Worm (Caenorhabditis elegans) whole organism, young adult: ENCODE results near the gene Y22D7AL.7.

Source experiments
- B0019.2 ChIP-seq: fragments of 200-800 bp; sonication (Bioruptor generic); conservative IDR thresholded peaks from 2 replicates; pipeline ENCODE4 v1.3.6; 2022; ENCODE audit warnings: missing genetic modification reagents, missing genetic modification characterization, missing compliant biosample characterization
- C06A6.2 ChIP-seq: fragments of 200-800 bp; sonication (Bioruptor generic); conservative IDR thresholded peaks from 2 replicates; pipeline ENCODE4 v1.3.6; 2022; ENCODE audit warnings: missing genetic modification characterization, missing compliant biosample characterization
- C17E4.6 ChIP-seq: fragments of 200-800 bp; sonication (Bioruptor generic); IDR thresholded peaks from 2 replicates; pipeline ENCODE4 v1.3.6; 2022; ENCODE audit warnings: missing genetic modification reagents, missing genetic modification characterization, missing compliant biosample characterization
- D2030.7 ChIP-seq: fragments of 200-800 bp; sonication (Bioruptor generic); IDR thresholded peaks from 2 replicates; pipeline ENCODE4 v1.3.6; 2022; ENCODE audit warnings: missing genetic modification reagents, missing genetic modification characterization, missing compliant biosample characterization
- F33H1.4 ChIP-seq: fragments of 200-800 bp; sonication (Bioruptor generic); IDR thresholded peaks from 2 replicates; pipeline ENCODE4 v1.3.6; 2022; ENCODE audit warnings: missing genetic modification reagents, missing genetic modification characterization, missing compliant biosample characterization
- F37B4.10 ChIP-seq: fragments of 200-800 bp; sonication (Bioruptor generic); IDR thresholded peaks from 2 replicates; pipeline ENCODE4 v1.3.6; 2022; ENCODE audit warnings: missing genetic modification characterization, missing compliant biosample characterization
- F52B5.7 ChIP-seq: sonication (generic microtip); optimal IDR thresholded peaks from 2 replicates; lab custom pipeline; 2016; ENCODE audit warnings: mild to moderate bottlenecking, missing genetic modification characterization, missing compliant biosample characterization
- T07F8.4 ChIP-seq: sonication (generic microtip); optimal IDR thresholded peaks from 2 replicates; lab custom pipeline; 2016; ENCODE audit warnings: mild to moderate bottlenecking, missing genetic modification characterization, moderate library complexity, missing compliant biosample characterization
- Y53G8AR.9 ChIP-seq: fragments of 200-800 bp; sonication (Bioruptor generic); conservative IDR thresholded peaks from 2 replicates; pipeline ENCODE4 v1.3.6; 2022; ENCODE audit warnings: missing genetic modification reagents, missing genetic modification characterization, missing compliant biosample characterization
- Y79H2A.3 ChIP-seq: fragments of 200-800 bp; sonication (Bioruptor generic); conservative IDR thresholded peaks from 2 replicates; pipeline ENCODE4 v1.3.6; 2022; ENCODE audit warnings: missing genetic modification reagents, missing genetic modification characterization, missing compliant biosample characterization
- ZK185.1 ChIP-seq: sonication (generic microtip); optimal IDR thresholded peaks from 2 replicates; lab custom pipeline; 2016; ENCODE audit warnings: mild to moderate bottlenecking, missing genetic modification characterization, missing compliant biosample characterization; ENCODE audit not compliant: poor library complexity, severe bottlenecking
- akir-1 ChIP-seq: fragments of 200-800 bp; sonication (Bioruptor generic); optimal IDR thresholded peaks from 2 replicates; lab custom pipeline; 2018; ENCODE audit warnings: mild to moderate bottlenecking, missing genetic modification characterization, moderate library complexity, missing compliant biosample characterization
- ama-1 ChIP-seq, 3 experiments: fragments of 150-350 bp in 1 of 3; sonication (generic microtip) in 2 of 3; optimal IDR thresholded peaks; 2 replicates each; lab custom pipeline; 2014 to 2018; ENCODE audit warnings: missing biosample characterization in 2 of 3, missing genetic modification characterization in 2 of 3, missing genetic modification reagents in 2 of 3
- aptf-2 ChIP-seq: fragments of 200-800 bp; sonication (Bioruptor generic); conservative IDR thresholded peaks from 2 replicates; pipeline ENCODE4 v1.3.6; 2022; ENCODE audit warnings: missing genetic modification reagents, missing genetic modification characterization, missing compliant biosample characterization
- aptf-3 ChIP-seq: fragments of 200-800 bp; sonication (Bioruptor generic); IDR thresholded peaks from 2 replicates; pipeline ENCODE4 v1.3.6; 2022; ENCODE audit warnings: missing genetic modification characterization, missing compliant biosample characterization
- bed-1 ChIP-seq: fragments of 200-800 bp; sonication (Bioruptor generic); IDR thresholded peaks from 2 replicates; pipeline ENCODE4 v1.3.6; 2022; ENCODE audit warnings: missing genetic modification reagents, missing genetic modification characterization, missing compliant biosample characterization
- ccch-3 ChIP-seq: fragments of 200-800 bp; sonication (Bioruptor generic); optimal IDR thresholded peaks from 2 replicates; lab custom pipeline; 2018; ENCODE audit warnings: mild to moderate bottlenecking, missing genetic modification characterization, missing compliant biosample characterization
- ceh-79 ChIP-seq: sonication (generic microtip); optimal IDR thresholded peaks from 2 replicates; lab custom pipeline; 2017; ENCODE audit warnings: mild to moderate bottlenecking, missing genetic modification characterization, missing compliant biosample characterization
- die-1 ChIP-seq: sonication (generic microtip); optimal IDR thresholded peaks from 2 replicates; lab custom pipeline; 2016; ENCODE audit warnings: missing genotype, mild to moderate bottlenecking, missing genetic modification characterization, missing compliant biosample characterization
- egl-44 ChIP-seq: fragments of 200-800 bp; sonication (Bioruptor generic); IDR thresholded peaks from 2 replicates; pipeline ENCODE4 v1.3.6; 2022; ENCODE audit warnings: missing genetic modification reagents, missing genetic modification characterization, missing compliant biosample characterization
- egrh-3 ChIP-seq: fragments of 200-800 bp; sonication (Bioruptor generic); IDR thresholded peaks from 2 replicates; pipeline ENCODE4 v1.3.6; 2022; ENCODE audit warnings: missing genetic modification reagents, missing genetic modification characterization, missing compliant biosample characterization
- fkh-3 ChIP-seq: sonication (generic microtip); optimal IDR thresholded peaks from 2 replicates; lab custom pipeline; 2016; ENCODE audit warnings: mild to moderate bottlenecking, missing genetic modification characterization, missing compliant biosample characterization
- gei-17 ChIP-seq: fragments of 200-800 bp; sonication (Bioruptor generic); optimal IDR thresholded peaks from 2 replicates; lab custom pipeline; 2018; ENCODE audit warnings: mild to moderate bottlenecking, missing genetic modification characterization, missing compliant biosample characterization
- hlh-12 ChIP-seq: sonication (generic microtip); optimal IDR thresholded peaks from 2 replicates; lab custom pipeline; 2016; ENCODE audit warnings: missing genetic modification characterization, missing compliant biosample characterization
- hlh-26 ChIP-seq: fragments of 200-800 bp; sonication (Bioruptor generic); conservative IDR thresholded peaks from 2 replicates; pipeline ENCODE4 v1.3.6; 2022; ENCODE audit warnings: missing genetic modification reagents, missing genetic modification characterization, missing compliant biosample characterization
- lag-1 ChIP-seq: fragments of 200-800 bp; sonication (Bioruptor generic); IDR thresholded peaks from 2 replicates; pipeline ENCODE4 v1.3.6; 2022; ENCODE audit warnings: missing genetic modification reagents, missing genetic modification characterization, missing compliant biosample characterization
- let-607 ChIP-seq, 2 experiments: fragments of 200-800 bp in 1 of 2; sonication (Bioruptor generic) in 1 of 2; sonication (generic microtip) in 1 of 2; optimal IDR thresholded peaks; 2 replicates each; lab custom pipeline; 2016 to 2018; ENCODE audit warnings: mild to moderate bottlenecking in 2 of 2, missing compliant biosample characterization in 2 of 2, missing genetic modification characterization in 2 of 2, moderate library complexity in 2 of 2, missing genotype in 1 of 2
- lin-35 ChIP-seq, 3 experiments: fragments of 150-350 bp in 2 of 3; sonication (generic microtip) in 1 of 3; optimal IDR thresholded peaks; 2 replicates each; lab custom pipeline; 2014 to 2018; ENCODE audit warnings: missing biosample characterization in 3 of 3, missing genetic modification characterization in 3 of 3, missing genetic modification reagents in 3 of 3
- lsl-1 ChIP-seq: fragments of 200-800 bp; sonication (Bioruptor generic); optimal IDR thresholded peaks from 2 replicates; lab custom pipeline; 2018; ENCODE audit warnings: mild to moderate bottlenecking, missing genetic modification characterization, moderate library complexity, missing compliant biosample characterization
- madf-10 ChIP-seq: sonication (generic microtip); optimal IDR thresholded peaks from 2 replicates; lab custom pipeline; 2016; ENCODE audit warnings: mild to moderate bottlenecking, missing genetic modification characterization, missing compliant biosample characterization
- madf-3 ChIP-seq: fragments of 200-800 bp; sonication (Bioruptor generic); IDR thresholded peaks from 2 replicates; pipeline ENCODE4 v1.3.6; 2022; ENCODE audit warnings: missing genetic modification reagents, missing genetic modification characterization, missing compliant biosample characterization
- madf-6 ChIP-seq: fragments of 200-800 bp; sonication (Bioruptor generic); IDR thresholded peaks from 2 replicates; pipeline ENCODE4 v1.3.6; 2022; ENCODE audit warnings: missing genetic modification reagents, missing genetic modification characterization, missing compliant biosample characterization
- mes-4 ChIP-seq: sonication (generic microtip); optimal IDR thresholded peaks from 2 replicates; lab custom pipeline; 2016; ENCODE audit warnings: missing genotype, missing genetic modification characterization, missing compliant biosample characterization
- nfya-1 ChIP-seq: sonication (generic microtip); optimal IDR thresholded peaks from 2 replicates; lab custom pipeline; 2017; ENCODE audit warnings: antibody characterized with exemption, missing compliant biosample characterization, missing genetic modification characterization, borderline replicate concordance; ENCODE audit not compliant: insufficient read depth
- nhr-120 ChIP-seq: fragments of 200-800 bp; sonication (Bioruptor generic); IDR thresholded peaks from 2 replicates; pipeline ENCODE4 v1.3.6; 2022; ENCODE audit warnings: missing genetic modification characterization, missing compliant biosample characterization
- nhr-27 ChIP-seq: fragments of 200-800 bp; sonication (Bioruptor generic); optimal IDR thresholded peaks from 2 replicates; lab custom pipeline; 2018; ENCODE audit warnings: mild to moderate bottlenecking, missing genetic modification characterization, moderate library complexity, missing compliant biosample characterization
- pha-4 ChIP-seq: fragments of 150-350 bp; sonication (generic microtip); optimal IDR thresholded peaks from 2 replicates; lab custom pipeline; 2014; ENCODE audit warnings: missing biosample characterization, missing genetic modification reagents, missing genetic modification characterization
- rcor-1 ChIP-seq: fragments of 200-800 bp; sonication (Bioruptor generic); IDR thresholded peaks from 2 replicates; pipeline ENCODE4 v1.3.6; 2022; ENCODE audit warnings: missing genetic modification reagents, missing genetic modification characterization, missing compliant biosample characterization
- repo-1 ChIP-seq: sonication (generic microtip); optimal IDR thresholded peaks from 2 replicates; lab custom pipeline; 2017; ENCODE audit warnings: mild to moderate bottlenecking, missing genetic modification characterization, missing compliant biosample characterization
- snpc-1.1 ChIP-seq: sonication (generic microtip); optimal IDR thresholded peaks from 2 replicates; lab custom pipeline; 2017; ENCODE audit warnings: missing genetic modification characterization, mild to moderate bottlenecking, missing compliant biosample characterization, antibody characterized with exemption, moderate library complexity, missing genotype, missing genetic modification reagents; ENCODE audit not compliant: insufficient read depth
- tbx-9 ChIP-seq: sonication (generic microtip); optimal IDR thresholded peaks from 2 replicates; lab custom pipeline; 2016; ENCODE audit warnings: borderline replicate concordance, missing genetic modification characterization, inconsistent platforms, missing compliant biosample characterization
- tlf-1 ChIP-seq: fragments of 200-800 bp; sonication (Bioruptor generic); optimal IDR thresholded peaks from 2 replicates; lab custom pipeline; 2018; ENCODE audit warnings: mild to moderate bottlenecking, missing genetic modification characterization, missing compliant biosample characterization
- unc-62 ChIP-seq: fragments of 150-350 bp; optimal IDR thresholded peaks from 2 replicates; lab custom pipeline; 2014; ENCODE audit warnings: missing biosample characterization, missing genetic modification reagents, missing genetic modification characterization
- ztf-3 ChIP-seq: fragments of 200-800 bp; sonication (Bioruptor generic); optimal IDR thresholded peaks from 2 replicates; lab custom pipeline; 2018; ENCODE audit warnings: mild to moderate bottlenecking, missing genetic modification characterization, missing compliant biosample characterization

The Y22D7AL.7 gene

DNA sequence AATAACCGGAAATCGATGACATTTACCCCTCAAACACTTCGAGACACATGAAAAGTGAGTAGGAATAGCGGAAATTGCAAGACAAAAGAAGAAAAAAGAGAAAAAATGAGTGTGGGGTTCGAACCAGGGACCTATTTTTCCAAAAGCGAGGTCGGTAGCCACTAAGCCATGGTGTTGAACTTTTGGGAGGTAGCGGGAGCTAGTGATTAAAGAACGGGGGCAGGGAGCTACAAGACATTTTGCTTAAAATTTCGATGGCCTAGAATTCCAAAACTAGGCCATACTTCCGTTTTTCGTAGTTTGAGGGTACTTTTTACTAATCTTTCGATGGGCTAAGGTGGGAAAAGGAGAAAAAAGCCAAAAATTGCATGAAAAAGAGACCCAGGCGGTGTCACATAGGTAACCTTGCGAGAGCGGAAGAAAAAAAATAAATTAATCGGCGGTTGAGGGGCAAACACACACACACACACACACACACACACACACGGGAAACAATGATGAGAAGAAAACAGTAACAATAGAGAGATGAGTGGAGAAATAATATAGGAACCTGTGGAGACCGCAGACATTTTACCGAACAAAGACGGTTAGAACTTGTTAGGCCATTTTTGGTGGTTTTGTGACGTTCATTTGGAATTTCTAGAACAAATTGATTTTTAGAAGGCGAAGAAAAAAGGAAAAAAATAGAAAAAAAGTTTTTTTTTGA, 25.1 kb downstream of the Y22D7AL.7 start (continued):
- TF ChIP-seq Y79H2A.3 (GFP tag; lab: Robert Waterston, UW) (no peak), aptf-3 (GFP tag; lab: Robert Waterston, UW) (no peak), egrh-3 (peak; percentile 45), repo-1 (tag; lab: Kevin White, UChicago) (no peak), hlh-26 (GFP tag; lab: Robert Waterston, UW) (no peak), nfya-1 (tag; lab: Kevin White, UChicago) (no peak), pha-4 (tag; lab: Kevin White, UChicago) (no peak), rcor-1 (GFP tag; lab: Robert Waterston, UW) (no peak), tlf-1 (GFP tag; lab: Kevin White, UChicago) (no peak), ceh-79 (tag; lab: Kevin White, UChicago) (no peak), F37B4.10 (GFP tag; lab: Robert Waterston, UW) (0 out of 2 replicates have a peak, but pooled peaks have one; percentile 79), madf-6 (peak; percentile 43), aptf-2 (GFP tag; lab: Robert Waterston, UW) (peak; percentile 78), ztf-3 (GFP tag; lab: Kevin White, UChicago) (peak; percentile 21), F52B5.7 (tag; lab: Kevin White, UChicago) (peak; percentile 69), die-1 (peak; percentile 93), F33H1.4 (GFP tag; lab: Robert Waterston, UW) (peak; percentile 39; the same call in 1 of the 2 replicates), ccch-3 (GFP tag; lab: Kevin White, UChicago) (peak; percentile 61), ama-1 (optimal IDR thresholded peaks at IDR 0.05; lab: Kevin White, UChicago) (no peak), ama-1 (GFP tag; optimal IDR thresholded peaks at IDR 0.05; lab: Kevin White, UChicago) (peak in 1 of 2 experiments; percentile 37), egl-44 (peak; percentile 71; the same call in 1 of the 2 replicates), C06A6.2 (GFP tag; lab: Robert Waterston, UW) (no peak), akir-1 (no peak), madf-10 (tag; lab: Kevin White, UChicago) (peak; percentile 53), fkh-3 (tag; lab: Kevin White, UChicago) (peak; percentile 52), mes-4 (no peak), nhr-120 (GFP tag; lab: Robert Waterston, UW) (0 out of 2 replicates have a peak, but pooled peaks have one; percentile 73), let-607 (tag; optimal IDR thresholded peaks at IDR 0.05; lab: Kevin White, UChicago) (peak in 1 of 2 experiments; percentile 55), C17E4.6 (0 out of 2 replicates have a peak, but pooled peaks have one; percentile 28), hlh-12 (tag; lab: Kevin White, UChicago) (peak; percentile 48), unc-62 (no peak), nhr-27 (tag; lab: Kevin White, UChicago) (no peak), ZK185.1 (peak; percentile 72), snpc-1.1 (no peak), tbx-9 (tag; lab: Kevin White, UChicago) (peak; percentile 30), Y53G8AR.9 (GFP tag; lab: Robert Waterston, UW) (0 out of 2 replicates have a peak, but pooled peaks have one; percentile 28), gei-17 (no peak), madf-3 (GFP tag; lab: Robert Waterston, UW) (peak; percentile 71; the same call in 1 of the 2 replicates), D2030.7 (peak; percentile 87), T07F8.4 (tag; lab: Kevin White, UChicago) (peak; percentile 82), B0019.2 (peak; percentile 64), lin-35 (GFP tag; optimal IDR thresholded peaks at IDR 0.05; lab: Kevin White, UChicago) (peak in 1 of 3 experiments; percentile 4), lag-1 (GFP tag; lab: Robert Waterston, UW) (no peak), bed-1 (no peak), lsl-1 (GFP tag; lab: Kevin White, UChicago) (peak; percentile 60)
